Fruit fly (Drosophila melanogaster) whole organism, embryonic: Measurements from ENCODE around the gene CG33511.

Experiments used
- Ada2b ChIP-seq: fragments of 200-800 bp; sonication (Bioruptor generic); IDR thresholded peaks from 2 replicates; pipeline ENCODE4 v1.3.6; 2022; ENCODE audit warnings: missing biosample characterization, missing genetic modification characterization
- Atf-2 ChIP-seq: fragments of 200-800 bp; sonication (Bioruptor generic); optimal IDR thresholded peaks from 2 replicates; lab custom pipeline; 2016; ENCODE audit warnings: missing biosample characterization, missing genetic modification characterization
- C15 ChIP-seq: fragments of 200-800 bp; sonication (Bioruptor generic); IDR thresholded peaks from 3 replicates; pipeline ENCODE4 v1.3.6; 2022; ENCODE audit warnings: missing biosample characterization, missing genetic modification characterization
- CG10274 ChIP-seq: fragments of 200-800 bp; sonication (Bioruptor generic); optimal IDR thresholded peaks from 3 replicates; lab custom pipeline; 2017; ENCODE audit warnings: missing biosample characterization, mild to moderate bottlenecking, missing genetic modification characterization
- CG12155 ChIP-seq: fragments of 200-800 bp; sonication (Bioruptor generic); optimal IDR thresholded peaks from 3 replicates; lab custom pipeline; 2016; ENCODE audit warnings: missing biosample characterization, missing genetic modification characterization
- CG15269 ChIP-seq: fragments of 200-800 bp; sonication (Bioruptor generic); optimal IDR thresholded peaks from 2 replicates; lab custom pipeline; 2018; ENCODE audit warnings: missing biosample characterization, mild to moderate bottlenecking, missing genetic modification characterization, moderate library complexity
- CG1529 ChIP-seq: fragments of 200-800 bp; sonication (Bioruptor generic); optimal IDR thresholded peaks from 3 replicates; lab custom pipeline; 2018; ENCODE audit warnings: missing biosample characterization, missing genetic modification characterization
- CG15479 ChIP-seq: fragments of 200-800 bp; sonication (Bioruptor generic); optimal IDR thresholded peaks from 3 replicates; lab custom pipeline; 2019; ENCODE audit warnings: missing biosample characterization, mild to moderate bottlenecking, missing genetic modification characterization, moderate library complexity
- CG17802 ChIP-seq: fragments of 200-800 bp; sonication (Bioruptor generic); optimal IDR thresholded peaks from 2 replicates; lab custom pipeline; 2018; ENCODE audit warnings: missing biosample characterization, mild to moderate bottlenecking, missing genetic modification characterization, moderate library complexity
- CG30431 ChIP-seq: fragments of 200-800 bp; sonication (Bioruptor generic); optimal IDR thresholded peaks from 2 replicates; lab custom pipeline; 2017; ENCODE audit warnings: missing biosample characterization, missing genetic modification characterization
- CG3281 ChIP-seq: fragments of 200-800 bp; sonication (Bioruptor generic); optimal IDR thresholded peaks from 3 replicates; lab custom pipeline; 2017; ENCODE audit warnings: missing biosample characterization, mild to moderate bottlenecking, missing genetic modification characterization
- CG3847 ChIP-seq: fragments of 200-800 bp; sonication (Bioruptor generic); IDR thresholded peaks from 2 replicates; pipeline ENCODE4 v1.3.6; 2022; ENCODE audit warnings: missing biosample characterization, missing genetic modification characterization
- CG7745 ChIP-seq: fragments of 200-800 bp; sonication (Bioruptor generic); optimal IDR thresholded peaks from 2 replicates; lab custom pipeline; 2018; ENCODE audit warnings: missing biosample characterization, mild to moderate bottlenecking, missing genetic modification characterization, moderate library complexity
- CG7839 ChIP-seq: fragments of 200-800 bp; sonication (Bioruptor generic); optimal IDR thresholded peaks from 3 replicates; lab custom pipeline; 2018; ENCODE audit warnings: missing biosample characterization, mild to moderate bottlenecking, missing genetic modification characterization, moderate library complexity
- CHES-1-like ChIP-seq: fragments of 200-800 bp; sonication (Bioruptor generic); optimal IDR thresholded peaks from 2 replicates; lab custom pipeline; 2016; ENCODE audit warnings: missing biosample characterization, missing genetic modification characterization
- CrebB ChIP-seq: fragments of 200-800 bp; sonication (Bioruptor generic); optimal IDR thresholded peaks from 3 replicates; lab custom pipeline; 2018; ENCODE audit warnings: missing biosample characterization, mild to moderate bottlenecking, missing genetic modification characterization
- D ChIP-seq, 2 experiments: fragments of 200-800 bp in 1 of 2; fragments of >200 bp in 1 of 2; sonication (Bioruptor generic) in 1 of 2; optimal IDR thresholded peaks; 2 replicates in 1 of 2; 3 replicates in 1 of 2; lab custom pipeline; 2017; ENCODE audit warnings: mild to moderate bottlenecking in 1 of 2, missing biosample characterization in 1 of 2, missing genetic modification characterization in 1 of 2, missing genetic modification reagents in 1 of 2
- D19B ChIP-seq: fragments of 200-800 bp; sonication (Bioruptor generic); optimal IDR thresholded peaks from 2 replicates; lab custom pipeline; 2017; ENCODE audit warnings: missing biosample characterization, mild to moderate bottlenecking, missing genetic modification characterization
- Dfd ChIP-seq, 2 experiments: fragments of >200 bp; optimal IDR thresholded peaks; 2 replicates each; lab custom pipeline; 2017; ENCODE audit warnings: missing biosample characterization in 2 of 2, missing genetic modification characterization in 2 of 2
- Dip3 ChIP-seq: fragments of 200-800 bp; sonication (Bioruptor generic); optimal IDR thresholded peaks from 3 replicates; lab custom pipeline; 2016; ENCODE audit warnings: missing biosample characterization, missing genetic modification characterization
- Eip74EF ChIP-seq, 2 experiments: fragments of 200-800 bp in 1 of 2; fragments of >200 bp in 1 of 2; sonication (Bioruptor generic) in 1 of 2; optimal IDR thresholded peaks; 2 replicates each; lab custom pipeline; 2017 to 2019; ENCODE audit warnings: missing biosample characterization in 2 of 2, missing genetic modification characterization in 2 of 2, mild to moderate bottlenecking in 1 of 2, moderate library complexity in 1 of 2
- H15 ChIP-seq: fragments of 200-800 bp; sonication (Bioruptor generic); IDR thresholded peaks from 3 replicates; pipeline ENCODE4 v1.3.6; 2022; ENCODE audit warnings: missing biosample characterization, missing genetic modification characterization
- HHEX ChIP-seq: fragments of 200-800 bp; sonication (Bioruptor generic); optimal IDR thresholded peaks from 3 replicates; lab custom pipeline; 2017; ENCODE audit warnings: missing biosample characterization, mild to moderate bottlenecking, missing genetic modification characterization, missing genetic modification reagents
- Hmx ChIP-seq: fragments of 200-800 bp; sonication (Bioruptor generic); optimal IDR thresholded peaks from 2 replicates; lab custom pipeline; 2016; ENCODE audit warnings: missing biosample characterization, missing genetic modification characterization
- Jarid2 ChIP-seq: fragments of 200-800 bp; sonication (Bioruptor generic); optimal IDR thresholded peaks from 3 replicates; lab custom pipeline; 2017; ENCODE audit warnings: mild to moderate bottlenecking, missing biosample characterization, missing genetic modification reagents, missing genetic modification characterization
- Med ChIP-seq: fragments of 200-800 bp; sonication (Bioruptor generic); peaks from one replicate; lab custom pipeline; 2016; ENCODE audit warnings: missing biosample characterization, missing genetic modification characterization, mild to moderate bottlenecking, inconsistent platforms, moderate library complexity
- Nf-YA ChIP-seq: fragments of 200-800 bp; sonication (Bioruptor generic); IDR thresholded peaks from 2 replicates; pipeline ENCODE4 v1.3.6; 2022; ENCODE audit warnings: missing biosample characterization, missing genetic modification characterization
- NfI ChIP-seq: fragments of 200-800 bp; sonication (Bioruptor generic); optimal IDR thresholded peaks from 3 replicates; lab custom pipeline; 2018; ENCODE audit warnings: missing biosample characterization, mild to moderate bottlenecking, missing genetic modification characterization, moderate library complexity
- Poxn ChIP-seq: fragments of 200-800 bp; sonication (Bioruptor generic); IDR thresholded peaks from 2 replicates; pipeline ENCODE4 v1.3.6; 2022; ENCODE audit warnings: missing biosample characterization, missing genetic modification characterization
- Sin3A ChIP-seq: fragments of >200 bp; optimal IDR thresholded peaks from 2 replicates; lab custom pipeline; 2018
- Sry-β ChIP-seq: fragments of 200-800 bp; sonication (Bioruptor generic); optimal IDR thresholded peaks from 2 replicates; lab custom pipeline; 2018; ENCODE audit warnings: missing biosample characterization, mild to moderate bottlenecking, missing genetic modification characterization, moderate library complexity
- aop ChIP-seq: fragments of 200-800 bp; sonication (Bioruptor generic); IDR thresholded peaks from 2 replicates; pipeline ENCODE4 v1.3.6; 2022; ENCODE audit warnings: missing biosample characterization, missing genetic modification characterization
- bab2 ChIP-seq: fragments of 200-800 bp; sonication (Bioruptor generic); optimal IDR thresholded peaks from 2 replicates; lab custom pipeline; 2016; ENCODE audit warnings: missing biosample characterization, missing genetic modification characterization
- btn ChIP-seq: fragments of 200-800 bp; sonication (Bioruptor generic); optimal IDR thresholded peaks from 2 replicates; lab custom pipeline; 2016; ENCODE audit warnings: missing biosample characterization, missing genetic modification characterization
- ci ChIP-seq: fragments of 200-800 bp; sonication (Bioruptor generic); IDR thresholded peaks from 3 replicates; pipeline ENCODE4 v1.3.6; 2022; ENCODE audit warnings: missing biosample characterization, missing genetic modification characterization
- dmrt99B ChIP-seq: fragments of 200-800 bp; sonication (Bioruptor generic); optimal IDR thresholded peaks from 2 replicates; lab custom pipeline; 2018; ENCODE audit warnings: missing biosample characterization, mild to moderate bottlenecking, missing genetic modification characterization, moderate library complexity
- dpn ChIP-seq, 2 experiments: fragments of 200-800 bp; sonication (Bioruptor generic); optimal IDR thresholded peaks; 3 replicates each; lab custom pipeline; 2016; ENCODE audit warnings: missing biosample characterization in 2 of 2, missing genetic modification characterization in 2 of 2
- h ChIP-seq: fragments of >200 bp; optimal IDR thresholded peaks from 2 replicates; lab custom pipeline; 2017
- kay ChIP-seq: fragments of 200-800 bp; sonication (Bioruptor generic); optimal IDR thresholded peaks from 2 replicates; lab custom pipeline; 2016; ENCODE audit warnings: missing biosample characterization, missing genetic modification characterization
- lab ChIP-seq: fragments of 200-800 bp; sonication (Bioruptor generic); optimal IDR thresholded peaks from 3 replicates; lab custom pipeline; 2017; ENCODE audit warnings: missing biosample characterization, missing genetic modification characterization, mild to moderate bottlenecking, moderate library complexity, missing genetic modification reagents
- luna ChIP-seq: fragments of 200-800 bp; sonication (Bioruptor generic); optimal IDR thresholded peaks from 2 replicates; lab custom pipeline; 2016; ENCODE audit warnings: missing biosample characterization, missing genetic modification characterization
- mld ChIP-seq: fragments of 200-800 bp; sonication (Bioruptor generic); IDR thresholded peaks from 3 replicates; pipeline ENCODE4 v1.3.6; 2022; ENCODE audit warnings: missing biosample characterization, missing genetic modification characterization; ENCODE audit not compliant: partially characterized antibody
- odd ChIP-seq: fragments of 200-800 bp; sonication (Bioruptor generic); optimal IDR thresholded peaks from 2 replicates; lab custom pipeline; 2017; ENCODE audit warnings: missing biosample characterization, mild to moderate bottlenecking, missing genetic modification characterization
- onecut ChIP-seq: fragments of 200-800 bp; sonication (Bioruptor generic); IDR thresholded peaks from 2 replicates; pipeline ENCODE4 v1.3.6; 2022; ENCODE audit warnings: missing biosample characterization, missing genetic modification characterization
- pita ChIP-seq: fragments of 200-800 bp; sonication (Bioruptor generic); optimal IDR thresholded peaks from 2 replicates; lab custom pipeline; 2017; ENCODE audit warnings: missing biosample characterization, mild to moderate bottlenecking, missing genetic modification characterization
- repo ChIP-seq: fragments of 200-800 bp; sonication (Bioruptor generic); optimal IDR thresholded peaks from 2 replicates; lab custom pipeline; 2016; ENCODE audit warnings: missing biosample characterization, missing genetic modification characterization
- sd ChIP-seq: fragments of 200-800 bp; sonication (Bioruptor generic); optimal IDR thresholded peaks from 3 replicates; lab custom pipeline; 2018; ENCODE audit warnings: missing biosample characterization, mild to moderate bottlenecking, missing genetic modification characterization, moderate library complexity
- sob ChIP-seq: fragments of 200-800 bp; sonication (Bioruptor generic); IDR thresholded peaks from 2 replicates; pipeline ENCODE4 v1.3.6; 2022; ENCODE audit warnings: missing biosample characterization, missing genetic modification characterization
- ssp ChIP-seq: fragments of 200-800 bp; sonication (Bioruptor generic); IDR thresholded peaks from 2 replicates; pipeline ENCODE4 v1.3.6; 2022; ENCODE audit warnings: missing biosample characterization, missing genetic modification characterization
- trh ChIP-seq: fragments of 200-800 bp; sonication (Bioruptor generic); optimal IDR thresholded peaks from 2 replicates; lab custom pipeline; 2016; ENCODE audit warnings: missing biosample characterization, missing genetic modification characterization
- zen2 ChIP-seq: fragments of 200-800 bp; sonication (Bioruptor generic); IDR thresholded peaks from 3 replicates; pipeline ENCODE4 v1.3.6; 2022; ENCODE audit warnings: missing biosample characterization, missing genetic modification characterization; ENCODE audit not compliant: partially characterized antibody

Gene CG33511

dm6 chr2L:21038723-21039122, 43.6 kb downstream of the CG33511 start (continued):
- TF ChIP-seq sd (tag; lab: Kevin White, UChicago) (peak; percentile 44), pita (no peak), Sry-β (GFP tag; lab: Kevin White, UChicago) (no peak), h (lab: Kevin White, UChicago) (no peak), Ada2b (peak; percentile 41; the same call in 1 of the 2 replicates), CG30431 (GFP tag; lab: Kevin White, UChicago) (peak; percentile 22), NfI (GFP tag; lab: Kevin White, UChicago) (peak; percentile 70), C15 (GFP tag; lab: Robert Waterston, UW) (no peak), lab (GFP tag; lab: Kevin White, UChicago) (peak; percentile 82), bab2 (GFP tag; lab: Kevin White, UChicago) (peak; percentile 62), dmrt99B (tag; lab: Kevin White, UChicago) (peak; percentile 67), zen2 (no peak), dpn (GFP tag; optimal IDR thresholded peaks at IDR 0.05; lab: Kevin White, UChicago) (peak; percentile 64 to 66), CG12155 (peak; percentile 46), Hmx (no peak), CG1529 (GFP tag; lab: Kevin White, UChicago) (peak; percentile 31), ci (GFP tag; lab: Robert Waterston, UW) (peak; percentile 75; the same call in 2 of the 3 replicates), onecut (GFP tag; lab: Robert Waterston, UW) (peak; percentile 12; the same call in 1 of the 2 replicates), kay (peak; percentile 60), mld (GFP tag; lab: Robert Waterston, UW) (no peak), CrebB (tag; lab: Kevin White, UChicago) (peak; percentile 17), Jarid2 (GFP tag; lab: Kevin White, UChicago) (no peak), luna (GFP tag; lab: Kevin White, UChicago) (no peak), CG15269 (tag; lab: Kevin White, UChicago) (peak; percentile 72), CG3281 (GFP tag; lab: Kevin White, UChicago) (peak; percentile 58), Sin3A (lab: Kevin White, UChicago) (no peak), repo (GFP tag; lab: Kevin White, UChicago) (peak; percentile 5), CG17802 (tag; lab: Kevin White, UChicago) (peak; percentile 12), btn (no peak), CG7745 (tag; lab: Kevin White, UChicago) (no peak), odd (GFP tag; lab: Kevin White, UChicago) (peak; percentile 39), D (optimal IDR thresholded peaks at IDR 0.05; lab: Kevin White, UChicago) (no peak), D (GFP tag; optimal IDR thresholded peaks at IDR 0.05; lab: Kevin White, UChicago) (peak; percentile 55), trh (GFP tag; lab: Kevin White, UChicago) (no peak), Dfd (GFP tag; optimal IDR thresholded peaks at IDR 0.05; lab: Kevin White, UChicago) (no peak), Dip3 (GFP tag; lab: Kevin White, UChicago) (peak; percentile 39), Med (GFP tag; lab: Kevin White, UChicago) (peak; percentile 94), CG15479 (GFP tag; lab: Kevin White, UChicago) (no peak), Nf-YA (GFP tag; lab: Robert Waterston, UW) (peak; percentile 41; the same call in 1 of the 2 replicates), Eip74EF (GFP tag; optimal IDR thresholded peaks at IDR 0.05; lab: Kevin White, UChicago) (peak in 1 of 2 experiments; percentile 26), CG3847 (GFP tag; lab: Robert Waterston, UW) (peak; percentile 35; the same call in 1 of the 2 replicates), Poxn (GFP tag; lab: Robert Waterston, UW) (no peak), sob (GFP tag; lab: Robert Waterston, UW) (peak; percentile 74), CHES-1-like (GFP tag; lab: Kevin White, UChicago) (peak; percentile 44), ssp (0 out of 2 replicates have a peak, but pooled peaks have one; percentile 29), CG7839 (tag; lab: Kevin White, UChicago) (peak; percentile 77), HHEX (GFP tag; lab: Kevin White, UChicago) (peak; percentile 52), Atf-2 (peak; percentile 49), CG10274 (peak; percentile 0), H15 (0 out of 3 replicates have a peak, but pooled peaks have one; percentile 49), D19B (peak; percentile 31), aop (GFP tag; lab: Robert Waterston, UW) (no peak)
